Fruit fly (Drosophila melanogaster): Measurements from ENCODE around the gene Tgs1.

Tgs1 gene

DNA sequence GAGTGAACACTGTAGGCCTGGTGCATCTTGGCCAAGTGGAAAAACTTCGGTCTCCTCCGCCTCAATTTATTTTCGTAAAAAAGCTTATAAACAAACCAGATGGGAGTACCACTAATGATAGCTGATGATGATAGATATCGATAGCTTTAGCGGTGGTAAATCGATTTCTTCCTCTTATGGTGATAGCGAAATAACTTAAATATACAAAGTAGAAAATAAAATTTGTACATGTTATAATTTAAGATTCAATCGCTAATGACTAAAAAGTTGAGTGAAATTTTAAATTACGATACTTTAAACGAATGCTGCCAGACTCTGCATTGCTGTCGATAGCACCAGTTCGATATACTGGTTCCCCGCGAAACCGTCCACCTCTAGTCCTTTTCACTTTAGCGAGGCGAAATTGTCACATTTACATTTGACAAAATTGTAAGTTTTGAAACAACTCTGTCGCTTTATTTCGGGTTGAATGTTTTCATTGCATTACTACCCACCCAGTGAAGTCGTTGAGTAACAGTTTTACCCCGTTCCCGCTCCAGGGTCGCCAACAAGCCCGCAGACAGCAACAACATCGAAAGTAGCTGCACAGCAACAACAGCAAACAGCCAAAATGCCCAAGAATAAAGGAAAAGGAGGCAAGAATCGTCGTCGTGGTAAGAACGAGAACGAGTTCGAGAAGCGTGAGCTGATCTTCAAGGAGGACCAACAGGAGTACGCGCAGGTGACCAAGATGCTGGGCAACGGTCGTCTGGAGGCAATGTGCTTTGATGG is 19.2 kb downstream of the Tgs1 start, which contains the start of the genes Vps39 and eIF1A:
TSS of gene Vps39 (minus strand) at position 119 of the 771 bp plus-strand sequence.
TSS of gene eIF1A (plus strand) at position 338 of the 771 bp plus-strand sequence.
- TF ChIP-seq Hr39 (GFP tag; optimal IDR thresholded peaks at IDR 0.05) = no peak
- no peak for TF ChIP-seq Eip78C (GFP tag)
- TF ChIP-seq Eip93F (GFP tag; optimal IDR thresholded peaks at IDR 0.05) = peak; percentile 42
- no peak for TF ChIP-seq CG1621 (tag; optimal IDR thresholded peaks at IDR 0.05)
- peak; percentile 17 for TF ChIP-seq CG31627 (GFP tag; optimal IDR thresholded peaks at IDR 0.05)
- TF ChIP-seq CG8119 (GFP tag; IDR thresholded peaks at IDR 0.05) = no peak
- TF ChIP-seq CG8632 (GFP tag; optimal IDR thresholded peaks at IDR 0.05) = no peak
- no peak for TF ChIP-seq fkh (GFP tag; optimal IDR thresholded peaks at IDR 0.05)
- TF ChIP-seq lz (GFP tag; optimal IDR thresholded peaks at IDR 0.05) = peak; percentile 36
- no peak for TF ChIP-seq Ets21C (GFP tag; optimal IDR thresholded peaks at IDR 0.05)
- TF ChIP-seq acj6 (GFP tag; optimal IDR thresholded peaks at IDR 0.05) = peak; percentile 30
- no peak for TF ChIP-seq CG11902 (GFP tag; optimal IDR thresholded peaks at IDR 0.05)
- no peak for TF ChIP-seq fd85E (GFP tag; optimal IDR thresholded peaks at IDR 0.05)
- TF ChIP-seq Sox14 (GFP tag; optimal IDR thresholded peaks at IDR 0.05) = peak; percentile 17
- TF ChIP-seq Sox15 (GFP tag; optimal IDR thresholded peaks at IDR 0.05) = no peak
- TF ChIP-seq CG15336 (GFP tag; IDR thresholded peaks at IDR 0.05) = no peak; the same call in 1 of the 2 replicates
- no peak for TF ChIP-seq CG6854 (GFP tag; optimal IDR thresholded peaks at IDR 0.05)
- TF ChIP-seq CG9139 (GFP tag; optimal IDR thresholded peaks at IDR 0.05) = no peak
- no peak for TF ChIP-seq CG34406 (GFP tag; optimal IDR thresholded peaks at IDR 0.05)
- TF ChIP-seq CG11762 (GFP tag; optimal IDR thresholded peaks at IDR 0.05; ENCODE audit: insufficient read depth) = no peak
- 0 out of 3 replicates have a peak, but pooled peaks have one; percentile 10 for TF ChIP-seq CG6163 (GFP tag; IDR thresholded peaks at IDR 0.05)
- TF ChIP-seq salr (GFP tag; optimal IDR thresholded peaks at IDR 0.05) = no peak
- no peak for TF ChIP-seq CG16779 (tag; optimal IDR thresholded peaks at IDR 0.05)
- no peak for TF ChIP-seq Hr38 (GFP tag; optimal IDR thresholded peaks at IDR 0.05)
- peak; percentile 29 for TF ChIP-seq esn (GFP tag; optimal IDR thresholded peaks at IDR 0.05)
- no peak for TF ChIP-seq svp (GFP tag)
- TF ChIP-seq CG6792 (GFP tag; optimal IDR thresholded peaks at IDR 0.05) = no peak
- TF ChIP-seq Hr4 (GFP tag; optimal IDR thresholded peaks at IDR 0.05) = peak; percentile 42
- TF ChIP-seq Eip75B (GFP tag; optimal IDR thresholded peaks at IDR 0.05) = no peak
- TF ChIP-seq CG6808 (GFP tag; optimal IDR thresholded peaks at IDR 0.05) = no peak
- peak; percentile 32 for TF ChIP-seq cyc (GFP tag; optimal IDR thresholded peaks at IDR 0.05)
- no peak for TF ChIP-seq Smox (GFP tag; optimal IDR thresholded peaks at IDR 0.05)
- no peak for TF ChIP-seq Met (GFP tag; optimal IDR thresholded peaks at IDR 0.05)

DNA sequence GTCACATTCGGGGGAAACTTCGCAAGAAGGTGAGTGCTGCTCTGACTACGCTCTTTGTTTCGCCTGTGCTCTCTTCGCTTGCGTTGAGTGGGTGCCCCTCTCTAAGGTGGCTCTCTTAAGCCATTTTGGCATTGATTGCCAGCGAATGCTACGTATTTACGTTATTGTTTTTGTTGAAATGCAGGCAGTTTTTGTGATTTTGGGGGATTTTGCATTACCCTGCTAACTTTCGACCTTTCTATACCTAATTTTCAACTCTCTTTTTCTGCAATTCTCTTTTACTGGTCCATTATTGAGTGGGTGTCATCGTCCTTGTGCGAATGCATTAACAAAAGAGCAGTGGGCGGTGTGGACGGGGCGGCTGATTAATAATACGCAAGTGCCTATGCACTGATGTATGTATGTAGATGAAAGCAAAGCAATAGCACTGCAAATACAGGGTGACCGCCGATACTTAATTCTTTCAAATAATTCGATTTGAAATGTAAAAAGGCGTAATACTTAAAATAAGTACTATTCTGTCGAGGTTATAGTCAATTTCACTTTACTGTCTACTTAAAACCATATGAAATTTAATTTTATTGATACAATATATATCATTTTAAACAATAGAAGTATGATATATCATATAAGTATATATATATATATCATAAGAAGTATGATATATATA is 19.9 kb downstream of the Tgs1 start:
- peak; percentile 11 for TF ChIP-seq CG8632 (GFP tag; optimal IDR thresholded peaks at IDR 0.05)
- no peak for TF ChIP-seq CG9139 (GFP tag; optimal IDR thresholded peaks at IDR 0.05)
- TF ChIP-seq CG11902 (GFP tag; optimal IDR thresholded peaks at IDR 0.05) = no peak
- peak; percentile 35 for TF ChIP-seq CG16779 (tag; optimal IDR thresholded peaks at IDR 0.05)
- TF ChIP-seq CG6854 (GFP tag; optimal IDR thresholded peaks at IDR 0.05) = peak; percentile 15
- peak; percentile 36 for TF ChIP-seq Eip78C (GFP tag)
- TF ChIP-seq lz (GFP tag; optimal IDR thresholded peaks at IDR 0.05) = peak; percentile 2
- TF ChIP-seq acj6 (GFP tag; optimal IDR thresholded peaks at IDR 0.05) = peak; percentile 18
- TF ChIP-seq CG6792 (GFP tag; optimal IDR thresholded peaks at IDR 0.05) = peak; percentile 1
- TF ChIP-seq net (GFP tag; optimal IDR thresholded peaks at IDR 0.05) = peak; percentile 37
- TF ChIP-seq CG8319 (GFP tag; optimal IDR thresholded peaks at IDR 0.05) = no peak
- peak; percentile 8 for TF ChIP-seq vri (GFP tag; optimal IDR thresholded peaks at IDR 0.05)
- no peak for TF ChIP-seq CG31627 (GFP tag; optimal IDR thresholded peaks at IDR 0.05)
- peak; percentile 70; the same call in 2 of the 3 replicates for TF ChIP-seq CG8119 (GFP tag; IDR thresholded peaks at IDR 0.05)
- no peak for TF ChIP-seq CG1621 (tag; optimal IDR thresholded peaks at IDR 0.05)
- TF ChIP-seq CG6808 (GFP tag; optimal IDR thresholded peaks at IDR 0.05) = no peak
- TF ChIP-seq CG6163 (GFP tag; IDR thresholded peaks at IDR 0.05) = peak; percentile 48
- no peak for TF ChIP-seq Met (GFP tag; optimal IDR thresholded peaks at IDR 0.05)
- no peak for TF ChIP-seq pdm3 (GFP tag; optimal IDR thresholded peaks at IDR 0.05)
- TF ChIP-seq dac (GFP tag; optimal IDR thresholded peaks at IDR 0.05) = no peak
- TF ChIP-seq CG15336 (GFP tag; IDR thresholded peaks at IDR 0.05) = peak; percentile 75
- TF ChIP-seq Ets96B (tag; optimal IDR thresholded peaks at IDR 0.05) = peak; percentile 26
- peak; percentile 20 for TF ChIP-seq esn (GFP tag; optimal IDR thresholded peaks at IDR 0.05)
- no peak for TF ChIP-seq CG10669 (GFP tag; optimal IDR thresholded peaks at IDR 0.05)
- peak; percentile 30; the same call in 1 of the 2 replicates for TF ChIP-seq Gug (GFP tag; IDR thresholded peaks at IDR 0.05)
- peak; percentile 63 for TF ChIP-seq CG34406 (GFP tag; optimal IDR thresholded peaks at IDR 0.05)
- peak; percentile 69; the same call in 2 of the 3 replicates for TF ChIP-seq eg (GFP tag; IDR thresholded peaks at IDR 0.05)
- no peak for TF ChIP-seq CG10631 (GFP tag; optimal IDR thresholded peaks at IDR 0.05)
- TF ChIP-seq ss (GFP tag; optimal IDR thresholded peaks at IDR 0.05) = peak in 1 of 2 experiments; percentile 27
- TF ChIP-seq Sox14 (GFP tag; optimal IDR thresholded peaks at IDR 0.05) = peak; percentile 33
